Fruit fly (Drosophila melanogaster) whole organism, embryonic: Measurements from ENCODE around the gene Ubc7.

Experiments
- Adf1 ChIP-seq: fragments of 200-800 bp; sonication (Bioruptor generic); IDR thresholded peaks from 2 replicates; pipeline ENCODE4 v1.3.6; 2022; ENCODE audit warnings: missing biosample characterization, missing genetic modification characterization
- CG12155 ChIP-seq: fragments of 200-800 bp; sonication (Bioruptor generic); optimal IDR thresholded peaks from 3 replicates; lab custom pipeline; 2016; ENCODE audit warnings: missing biosample characterization, missing genetic modification characterization
- CG1233 ChIP-seq: fragments of 200-800 bp; sonication (Bioruptor generic); optimal IDR thresholded peaks from 4 replicates; lab custom pipeline; 2018; ENCODE audit warnings: missing biosample characterization, mild to moderate bottlenecking, missing genetic modification characterization
- CG12391 ChIP-seq: fragments of 200-800 bp; sonication (Bioruptor generic); optimal IDR thresholded peaks from 3 replicates; lab custom pipeline; 2018; ENCODE audit warnings: missing biosample characterization, mild to moderate bottlenecking, missing genetic modification characterization, moderate library complexity
- CG17802 ChIP-seq: fragments of 200-800 bp; sonication (Bioruptor generic); optimal IDR thresholded peaks from 2 replicates; lab custom pipeline; 2018; ENCODE audit warnings: missing biosample characterization, mild to moderate bottlenecking, missing genetic modification characterization, moderate library complexity
- CG18011 ChIP-seq: fragments of 200-800 bp; sonication (Bioruptor generic); optimal IDR thresholded peaks from 2 replicates; lab custom pipeline; 2017; ENCODE audit warnings: missing biosample characterization, missing genetic modification characterization, mild to moderate bottlenecking, moderate library complexity, missing genotype
- CG30431 ChIP-seq: fragments of 200-800 bp; sonication (Bioruptor generic); optimal IDR thresholded peaks from 2 replicates; lab custom pipeline; 2017; ENCODE audit warnings: missing biosample characterization, missing genetic modification characterization
- CG3847 ChIP-seq: fragments of 200-800 bp; sonication (Bioruptor generic); IDR thresholded peaks from 2 replicates; pipeline ENCODE4 v1.3.6; 2022; ENCODE audit warnings: missing biosample characterization, missing genetic modification characterization
- CG3995 ChIP-seq: fragments of 200-800 bp; sonication (Bioruptor generic); optimal IDR thresholded peaks from 3 replicates; lab custom pipeline; 2016; ENCODE audit warnings: missing biosample characterization, missing genetic modification characterization
- CG4328 ChIP-seq: fragments of 200-800 bp; sonication (Bioruptor generic); optimal IDR thresholded peaks from 3 replicates; lab custom pipeline; 2017; ENCODE audit warnings: missing biosample characterization, missing genetic modification reagents, missing genetic modification characterization
- CG4617 ChIP-seq: fragments of 200-800 bp; sonication (Bioruptor generic); optimal IDR thresholded peaks from 3 replicates; lab custom pipeline; 2016; ENCODE audit warnings: missing biosample characterization, missing genetic modification characterization, borderline replicate concordance
- CG6254 ChIP-seq: fragments of 200-800 bp; sonication (Bioruptor generic); optimal IDR thresholded peaks from 3 replicates; lab custom pipeline; 2017; ENCODE audit warnings: mild to moderate bottlenecking, missing biosample characterization, missing genetic modification reagents, missing genetic modification characterization
- CG6654 ChIP-seq: fragments of 200-800 bp; sonication (Bioruptor generic); optimal IDR thresholded peaks from 2 replicates; lab custom pipeline; 2017; ENCODE audit warnings: missing biosample characterization, mild to moderate bottlenecking, missing genetic modification characterization
- CG6813 ChIP-seq: fragments of 200-800 bp; sonication (Bioruptor generic); optimal IDR thresholded peaks from 2 replicates; lab custom pipeline; 2017; ENCODE audit warnings: missing biosample characterization, missing genetic modification characterization, mild to moderate bottlenecking, moderate library complexity, missing genetic modification reagents
- CG7839 ChIP-seq: fragments of 200-800 bp; sonication (Bioruptor generic); optimal IDR thresholded peaks from 3 replicates; lab custom pipeline; 2018; ENCODE audit warnings: missing biosample characterization, mild to moderate bottlenecking, missing genetic modification characterization, moderate library complexity
- CG8388 ChIP-seq: fragments of 200-800 bp; sonication (Bioruptor generic); optimal IDR thresholded peaks from 2 replicates; lab custom pipeline; 2019; ENCODE audit warnings: missing biosample characterization, mild to moderate bottlenecking, missing genetic modification characterization, moderate library complexity
- CG8478 ChIP-seq: fragments of >200 bp; optimal IDR thresholded peaks from 2 replicates; lab custom pipeline; 2018
- CG9817 ChIP-seq: fragments of 200-800 bp; sonication (Bioruptor generic); optimal IDR thresholded peaks from 2 replicates; lab custom pipeline; 2018; ENCODE audit warnings: missing biosample characterization, mild to moderate bottlenecking, missing genetic modification characterization, moderate library complexity
- Chrac-16 ChIP-seq: fragments of 200-800 bp; sonication (Bioruptor generic); optimal IDR thresholded peaks from 3 replicates; lab custom pipeline; 2016; ENCODE audit warnings: missing biosample characterization, missing genetic modification characterization
- Dbx ChIP-seq: fragments of 200-800 bp; sonication (Bioruptor generic); IDR thresholded peaks from 3 replicates; pipeline ENCODE4 v1.3.6; 2022; ENCODE audit warnings: missing biosample characterization, missing genetic modification characterization
- Dref ChIP-seq: fragments of 200-800 bp; sonication (Bioruptor generic); IDR thresholded peaks from 2 replicates; pipeline ENCODE4 v1.3.6; 2022; ENCODE audit warnings: missing biosample characterization, missing genetic modification characterization
- E2f1 ChIP-seq: fragments of 200-800 bp; sonication (Bioruptor generic); IDR thresholded peaks from 2 replicates; pipeline ENCODE4 v1.3.6; 2022; ENCODE audit warnings: missing biosample characterization, missing genetic modification characterization
- Ets65A ChIP-seq: fragments of 200-800 bp; sonication (Bioruptor generic); peaks from one replicate; lab custom pipeline; 2016; ENCODE audit warnings: missing biosample characterization, missing genetic modification characterization
- Ets97D ChIP-seq: fragments of 200-800 bp; sonication (Bioruptor generic); optimal IDR thresholded peaks from 3 replicates; lab custom pipeline; 2016; ENCODE audit warnings: missing biosample characterization, missing genetic modification characterization
- Jarid2 ChIP-seq: fragments of 200-800 bp; sonication (Bioruptor generic); optimal IDR thresholded peaks from 3 replicates; lab custom pipeline; 2017; ENCODE audit warnings: mild to moderate bottlenecking, missing biosample characterization, missing genetic modification reagents, missing genetic modification characterization
- Max ChIP-seq: fragments of 200-800 bp; sonication (Bioruptor generic); optimal IDR thresholded peaks from 2 replicates; lab custom pipeline; 2016; ENCODE audit warnings: missing biosample characterization, mild to moderate bottlenecking, missing genetic modification characterization
- Mrtf ChIP-seq: fragments of 200-800 bp; sonication (Bioruptor generic); IDR thresholded peaks from 3 replicates; pipeline ENCODE4 v1.3.6; 2022; ENCODE audit warnings: missing biosample characterization, missing genetic modification characterization
- Myb ChIP-seq: fragments of 200-800 bp; sonication (Bioruptor generic); optimal IDR thresholded peaks from 2 replicates; lab custom pipeline; 2016; ENCODE audit warnings: missing biosample characterization, missing genetic modification characterization
- NK7.1 ChIP-seq: fragments of 200-800 bp; sonication (Bioruptor generic); optimal IDR thresholded peaks from 3 replicates; lab custom pipeline; 2016; ENCODE audit warnings: missing biosample characterization, missing genetic modification characterization
- Neu2 ChIP-seq: fragments of 200-800 bp; sonication (Bioruptor generic); optimal IDR thresholded peaks from 3 replicates; lab custom pipeline; 2016; ENCODE audit warnings: missing biosample characterization, missing genetic modification characterization, borderline replicate concordance
- Nf-YA ChIP-seq: fragments of 200-800 bp; sonication (Bioruptor generic); IDR thresholded peaks from 2 replicates; pipeline ENCODE4 v1.3.6; 2022; ENCODE audit warnings: missing biosample characterization, missing genetic modification characterization
- Ptx1 ChIP-seq: fragments of 200-800 bp; sonication (Bioruptor generic); IDR thresholded peaks from 2 replicates; pipeline ENCODE4 v1.3.6; 2022; ENCODE audit warnings: missing biosample characterization, missing genetic modification characterization
- Stat92E ChIP-seq, 3 experiments: fragments of >200 bp in 2 of 3; fragments of 200-800 bp in 1 of 3; sonication (Bioruptor generic) in 1 of 3; optimal IDR thresholded peaks; 2 replicates each; lab custom pipeline; 2017 to 2019; ENCODE audit warnings: missing biosample characterization in 3 of 3, missing genetic modification characterization in 3 of 3, mild to moderate bottlenecking in 1 of 3, moderate library complexity in 1 of 3
- amos ChIP-seq: fragments of 200-800 bp; sonication (Bioruptor generic); IDR thresholded peaks from 2 replicates; pipeline ENCODE4 v1.3.6; 2022; ENCODE audit warnings: missing biosample characterization, missing genetic modification characterization; ENCODE audit not compliant: partially characterized antibody
- br ChIP-seq: fragments of >200 bp; optimal IDR thresholded peaks from 2 replicates; lab custom pipeline; 2017
- chn ChIP-seq: fragments of 200-800 bp; sonication (Bioruptor generic); optimal IDR thresholded peaks from 2 replicates; lab custom pipeline; 2016; ENCODE audit warnings: missing biosample characterization, missing genetic modification characterization
- crp ChIP-seq, 2 experiments: fragments of 200-800 bp; sonication (Bioruptor generic); optimal IDR thresholded peaks; 2 replicates in 1 of 2; 3 replicates in 1 of 2; lab custom pipeline; 2017; ENCODE audit warnings: missing biosample characterization in 2 of 2, missing genetic modification characterization in 2 of 2, mild to moderate bottlenecking in 1 of 2, moderate library complexity in 1 of 2
- dysf ChIP-seq: fragments of 200-800 bp; sonication (Bioruptor generic); IDR thresholded peaks from 3 replicates; pipeline ENCODE4 v1.3.6; 2022; ENCODE audit warnings: missing biosample characterization, missing genetic modification characterization
- fd64A ChIP-seq: fragments of 200-800 bp; sonication (Bioruptor generic); optimal IDR thresholded peaks from 3 replicates; lab custom pipeline; 2018; ENCODE audit warnings: missing biosample characterization, mild to moderate bottlenecking, missing genetic modification characterization
- ftz-f1 ChIP-seq: fragments of 200-800 bp; sonication (Bioruptor generic); optimal IDR thresholded peaks from 2 replicates; lab custom pipeline; 2016; ENCODE audit warnings: missing biosample characterization, missing genetic modification characterization
- gce ChIP-seq: fragments of 200-800 bp; sonication (Bioruptor generic); IDR thresholded peaks from 3 replicates; pipeline ENCODE4 v1.3.6; 2022; ENCODE audit warnings: missing biosample characterization, missing genetic modification characterization
- hbn ChIP-seq: fragments of 200-800 bp; sonication (Bioruptor generic); IDR thresholded peaks from 2 replicates; pipeline ENCODE4 v1.3.6; 2022; ENCODE audit warnings: missing biosample characterization, missing genetic modification characterization; ENCODE audit not compliant: partially characterized antibody
- kah ChIP-seq: fragments of 200-800 bp; sonication (Bioruptor generic); optimal IDR thresholded peaks from 2 replicates; lab custom pipeline; 2018; ENCODE audit warnings: missing biosample characterization, mild to moderate bottlenecking, missing genetic modification characterization
- klu ChIP-seq: fragments of 200-800 bp; sonication (Bioruptor generic); IDR thresholded peaks from 2 replicates; pipeline ENCODE4 v1.3.6; 2022; ENCODE audit warnings: missing biosample characterization, missing genetic modification characterization
- pho ChIP-seq: fragments of 200-800 bp; sonication (Bioruptor generic); optimal IDR thresholded peaks from 2 replicates; lab custom pipeline; 2016; ENCODE audit warnings: missing biosample characterization, missing genetic modification characterization
- phol ChIP-seq: fragments of 200-800 bp; sonication (Bioruptor generic); optimal IDR thresholded peaks from 3 replicates; lab custom pipeline; 2018; ENCODE audit warnings: missing biosample characterization, mild to moderate bottlenecking, missing genetic modification characterization, moderate library complexity
- prd ChIP-seq, 3 experiments: fragments of >200 bp in 2 of 3; fragments of 200-800 bp in 1 of 3; sonication (Bioruptor generic) in 1 of 3; optimal IDR thresholded peaks in 2 of 3; IDR thresholded peaks in 1 of 3; 2 replicates in 2 of 3; 3 replicates in 1 of 3; pipeline versions ENCODE4 v1.3.6 to Lab custom; 2017 to 2022; ENCODE audit warnings: missing biosample characterization in 1 of 3, missing genetic modification characterization in 1 of 3
- row ChIP-seq: fragments of 200-800 bp; sonication (Bioruptor generic); IDR thresholded peaks from 3 replicates; pipeline ENCODE4 v1.3.6; 2022; ENCODE audit warnings: missing biosample characterization, missing genetic modification characterization
- schlank ChIP-seq: fragments of 200-800 bp; sonication (Bioruptor generic); optimal IDR thresholded peaks from 2 replicates; lab custom pipeline; 2018; ENCODE audit warnings: missing biosample characterization, mild to moderate bottlenecking, missing genetic modification characterization
- seq ChIP-seq: fragments of 200-800 bp; sonication (Bioruptor generic); IDR thresholded peaks from 2 replicates; pipeline ENCODE4 v1.3.6; 2022; ENCODE audit warnings: missing biosample characterization, missing genetic modification characterization
- slp2 ChIP-seq: fragments of 200-800 bp; sonication (Bioruptor generic); optimal IDR thresholded peaks from 2 replicates; lab custom pipeline; 2016; ENCODE audit warnings: missing biosample characterization, missing genetic modification characterization
- yki ChIP-seq: fragments of >200 bp; optimal IDR thresholded peaks from 3 replicates; lab custom pipeline; 2018

The Ubc7 gene

DNA sequence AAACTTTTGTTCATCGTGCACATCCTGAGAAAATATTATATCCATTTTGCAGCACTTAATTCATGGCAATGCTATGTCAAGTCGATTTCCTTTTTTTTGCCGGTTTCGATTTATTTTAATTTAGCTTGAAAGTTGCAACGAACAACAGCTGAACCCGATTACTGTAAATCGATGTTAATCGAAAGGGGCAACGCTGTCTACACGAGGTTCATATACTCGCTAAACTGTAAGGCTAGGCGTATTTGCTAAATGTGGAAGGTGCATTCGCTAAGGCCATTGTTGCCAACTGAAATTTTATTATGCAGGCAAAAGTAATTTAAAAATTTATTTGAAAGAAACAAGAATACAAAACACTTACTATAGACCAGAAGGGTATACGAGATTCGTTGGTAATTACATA lies 46.1 kb upstream of the Ubc7 start, which contains the start of gene CG9902 (continued):
- TF ChIP-seq pho (GFP tag; lab: Kevin White, UChicago) (peak; percentile 11), Ets65A (GFP tag; lab: Kevin White, UChicago) (peak; percentile 72), schlank (tag; lab: Kevin White, UChicago) (no peak), E2f1 (no peak), kah (GFP tag; lab: Kevin White, UChicago) (no peak), Neu2 (GFP tag; lab: Kevin White, UChicago) (no peak), CG4617 (GFP tag; lab: Kevin White, UChicago) (peak; percentile 4), CG12391 (peak; percentile 7), Nf-YA (no peak), CG8478 (lab: Kevin White, UChicago) (no peak), Mrtf (no peak), CG6813 (GFP tag; lab: Kevin White, UChicago) (no peak), yki (lab: Kevin White, UChicago) (no peak), br (no peak), phol (tag; lab: Kevin White, UChicago) (peak; percentile 55), gce (GFP tag; lab: Robert Waterston, UW) (no peak), CG6254 (no peak), CG3847 (GFP tag; lab: Robert Waterston, UW) (peak; percentile 60), Jarid2 (no peak), CG12155 (GFP tag; lab: Kevin White, UChicago) (peak; percentile 15), CG17802 (tag; lab: Kevin White, UChicago) (no peak), CG8388 (GFP tag; lab: Kevin White, UChicago) (no peak), Myb (GFP tag; lab: Kevin White, UChicago) (peak; percentile 94), ftz-f1 (GFP tag; lab: Kevin White, UChicago) (no peak), CG9817 (tag; lab: Kevin White, UChicago) (no peak), CG30431 (GFP tag; lab: Kevin White, UChicago) (no peak), Adf1 (GFP tag; lab: Robert Waterston, UW) (no peak; the same call in 1 of the 2 replicates), Ets97D (peak; percentile 94), hbn (GFP tag; lab: Robert Waterston, UW) (peak; percentile 75), slp2 (GFP tag; lab: Kevin White, UChicago) (no peak), amos (GFP tag; lab: Robert Waterston, UW) (peak; percentile 85), CG1233 (GFP tag; lab: Kevin White, UChicago) (no peak), CG3995 (GFP tag; lab: Kevin White, UChicago) (no peak), seq (no peak), prd (optimal IDR thresholded peaks at IDR 0.05; lab: Kevin White, UChicago) (no peak), prd (GFP tag; IDR thresholded peaks at IDR 0.05; lab: Robert Waterston, UW) (no peak), row (GFP tag; lab: Robert Waterston, UW) (peak; percentile 21; the same call in 1 of the 3 replicates), fd64A (GFP tag; lab: Kevin White, UChicago) (no peak), CG7839 (tag; lab: Kevin White, UChicago) (no peak), Chrac-16 (GFP tag; lab: Kevin White, UChicago) (no peak), CG6654 (GFP tag; lab: Kevin White, UChicago) (no peak), dysf (GFP tag; lab: Robert Waterston, UW) (no peak), Dbx (GFP tag; lab: Robert Waterston, UW) (no peak), Max (GFP tag; lab: Kevin White, UChicago) (no peak), klu (GFP tag; lab: Robert Waterston, UW) (no peak), Ptx1 (no peak), NK7.1 (GFP tag; lab: Kevin White, UChicago) (no peak), Dref (peak; percentile 97), CG4328 (GFP tag; lab: Kevin White, UChicago) (no peak), Stat92E (GFP tag; optimal IDR thresholded peaks at IDR 0.05; lab: Kevin White, UChicago) (peak in 1 of 3 experiments; percentile 31), CG18011 (GFP tag; lab: Kevin White, UChicago) (no peak), crp (GFP tag; optimal IDR thresholded peaks at IDR 0.05; lab: Kevin White, UChicago) (peak in 1 of 2 experiments; percentile 81), chn (GFP tag; lab: Kevin White, UChicago) (no peak)
